Worm (Caenorhabditis elegans): ENCODE data around the gene sru-31.

ce11 chrV:9821724-9822123 lies 5.2 kb downstream of the sru-31 start, which contains the start of gene str-193:
- TF ChIP-seq hsf-1 (GFP tag; IDR thresholded peaks at IDR 0.05): no peak
- no peak for TF ChIP-seq efl-1 (GFP tag; optimal IDR thresholded peaks at IDR 0.05)
- no peak for TF ChIP-seq F49E8.2 (tag; optimal IDR thresholded peaks at IDR 0.05; ENCODE audit: insufficient read depth)
- TF ChIP-seq ekl-4 (GFP tag; IDR thresholded peaks at IDR 0.05): no peak
- TF ChIP-seq tbx-9 (tag; optimal IDR thresholded peaks at IDR 0.05; ENCODE audit: borderline replicate concordance): no peak

All from whole organism, young adult.